Worm (Caenorhabditis elegans): ENCODE measurements around the gene cima-1.

ce11 chrIV:7612523-7612922, 38.7 kb upstream of the cima-1 start:
- TF ChIP-seq him-1 (tag; optimal IDR thresholded peaks at IDR 0.05): no peak
- TF ChIP-seq W03F9.2 (tag; optimal IDR thresholded peaks at IDR 0.05): no peak
- no peak for TF ChIP-seq dao-5 (tag; optimal IDR thresholded peaks at IDR 0.05)

Data from whole organism, L4/young adult.